Fruit fly (Drosophila melanogaster) whole organism, prepupa: ENCODE data around the gene CG6908.
A peak's percentile ranks its signal among the peaks of the same experiment; 100 is the strongest.

ENCODE experiments used
- CG10631 ChIP-seq: fragments of 200-800 bp; sonication (Bioruptor generic); optimal IDR thresholded peaks from 2 replicates; lab custom pipeline; 2016; ENCODE audit warnings: missing biosample characterization, missing genetic modification characterization
- CG10669 ChIP-seq: fragments of 200-800 bp; sonication (Bioruptor generic); optimal IDR thresholded peaks from 3 replicates; lab custom pipeline; 2018; ENCODE audit warnings: missing biosample characterization, mild to moderate bottlenecking, missing genetic modification characterization, moderate library complexity
- CG11294 ChIP-seq: fragments of 200-800 bp; sonication (Bioruptor generic); IDR thresholded peaks from 2 replicates; pipeline ENCODE4 v1.3.6; 2022; ENCODE audit warnings: missing biosample characterization, missing genetic modification characterization
- CG11762 ChIP-seq: fragments of 200-800 bp; sonication (Bioruptor generic); optimal IDR thresholded peaks from 3 replicates; lab custom pipeline; 2016; ENCODE audit warnings: missing biosample characterization, missing genetic modification characterization; ENCODE audit not compliant: insufficient read depth
- CG15336 ChIP-seq: fragments of 200-800 bp; sonication (Bioruptor generic); IDR thresholded peaks from 2 replicates; pipeline ENCODE4 v1.3.6; 2022; ENCODE audit warnings: missing biosample characterization, missing genetic modification characterization
- CG1621 ChIP-seq: fragments of 200-800 bp; sonication (Bioruptor generic); optimal IDR thresholded peaks from 3 replicates; lab custom pipeline; 2018; ENCODE audit warnings: missing biosample characterization, mild to moderate bottlenecking, missing genetic modification characterization
- CG34406 ChIP-seq: fragments of 200-800 bp; sonication (Bioruptor generic); optimal IDR thresholded peaks from 3 replicates; lab custom pipeline; 2016; ENCODE audit warnings: missing biosample characterization, missing genetic modification characterization
- CG3919 ChIP-seq: fragments of 200-800 bp; sonication (Bioruptor generic); optimal IDR thresholded peaks from 3 replicates; lab custom pipeline; 2016; ENCODE audit warnings: missing biosample characterization, missing genetic modification characterization
- CG4318 ChIP-seq: fragments of 200-800 bp; sonication (Bioruptor generic); optimal IDR thresholded peaks from 3 replicates; lab custom pipeline; 2017; ENCODE audit warnings: missing biosample characterization, mild to moderate bottlenecking, missing genetic modification characterization
- CG6163 ChIP-seq: fragments of 200-800 bp; sonication (Bioruptor generic); IDR thresholded peaks from 3 replicates; pipeline ENCODE4 v1.3.6; 2022; ENCODE audit warnings: missing biosample characterization, missing genetic modification characterization
- CG6276 ChIP-seq: fragments of 200-800 bp; sonication (Bioruptor generic); optimal IDR thresholded peaks from 2 replicates; lab custom pipeline; 2017; ENCODE audit warnings: missing biosample characterization, mild to moderate bottlenecking, missing genetic modification characterization
- CG6808 ChIP-seq: fragments of 200-800 bp; sonication (Bioruptor generic); optimal IDR thresholded peaks from 3 replicates; lab custom pipeline; 2017; ENCODE audit warnings: missing biosample characterization, missing genetic modification characterization, mild to moderate bottlenecking, moderate library complexity, missing genetic modification reagents
- CG6854 ChIP-seq: fragments of 200-800 bp; sonication (Bioruptor generic); optimal IDR thresholded peaks from 2 replicates; lab custom pipeline; 2017; ENCODE audit warnings: missing biosample characterization, mild to moderate bottlenecking, missing genetic modification characterization
- CG7368 ChIP-seq: fragments of 200-800 bp; sonication (Bioruptor generic); optimal IDR thresholded peaks from 3 replicates; lab custom pipeline; 2016; ENCODE audit warnings: missing biosample characterization, missing genetic modification characterization
- CG8119 ChIP-seq: fragments of 200-800 bp; sonication (Bioruptor generic); IDR thresholded peaks from 3 replicates; pipeline ENCODE4 v1.3.6; 2022; ENCODE audit warnings: missing biosample characterization, missing genetic modification characterization
- CG8319 ChIP-seq: fragments of 200-800 bp; sonication (Bioruptor generic); optimal IDR thresholded peaks from 3 replicates; lab custom pipeline; 2016; ENCODE audit warnings: missing biosample characterization, missing genetic modification characterization
- CG9139 ChIP-seq: fragments of 200-800 bp; sonication (Bioruptor generic); optimal IDR thresholded peaks from 3 replicates; lab custom pipeline; 2017; ENCODE audit warnings: missing biosample characterization, mild to moderate bottlenecking, missing genetic modification characterization
- Eip75B ChIP-seq: fragments of 200-800 bp; sonication (Bioruptor generic); optimal IDR thresholded peaks from 3 replicates; lab custom pipeline; 2016; ENCODE audit warnings: missing biosample characterization, missing genetic modification characterization
- Eip78C ChIP-seq: fragments of 200-800 bp; sonication (Bioruptor generic); peaks from one replicate; lab custom pipeline; 2016; ENCODE audit warnings: missing biosample characterization, missing genetic modification characterization
- Eip93F ChIP-seq: fragments of 200-800 bp; sonication (Bioruptor generic); optimal IDR thresholded peaks from 2 replicates; lab custom pipeline; 2016; ENCODE audit warnings: missing biosample characterization, mild to moderate bottlenecking, missing genetic modification characterization
- Ets96B ChIP-seq: fragments of 200-800 bp; optimal IDR thresholded peaks from 2 replicates; lab custom pipeline; 2019; ENCODE audit warnings: missing biosample characterization, mild to moderate bottlenecking, missing genetic modification characterization, moderate library complexity
- Gug ChIP-seq: fragments of 200-800 bp; sonication (Bioruptor generic); IDR thresholded peaks from 2 replicates; pipeline ENCODE4 v1.3.6; 2022; ENCODE audit warnings: missing biosample characterization, missing genetic modification characterization
- Hr39 ChIP-seq: fragments of 200-800 bp; sonication (Bioruptor generic); optimal IDR thresholded peaks from 2 replicates; lab custom pipeline; 2016; ENCODE audit warnings: missing biosample characterization, missing genetic modification characterization
- Met ChIP-seq: fragments of 200-800 bp; sonication (Bioruptor generic); optimal IDR thresholded peaks from 3 replicates; lab custom pipeline; 2016; ENCODE audit warnings: missing biosample characterization, missing genetic modification characterization
- OdsH ChIP-seq: fragments of 200-800 bp; sonication (Bioruptor generic); optimal IDR thresholded peaks from 3 replicates; lab custom pipeline; 2016; ENCODE audit warnings: missing biosample characterization, missing genetic modification characterization
- Smox ChIP-seq: fragments of 200-800 bp; sonication (Bioruptor generic); optimal IDR thresholded peaks from 3 replicates; lab custom pipeline; 2016; ENCODE audit warnings: missing biosample characterization, missing genetic modification characterization
- Sox102F ChIP-seq: fragments of 200-800 bp; sonication (Bioruptor generic); optimal IDR thresholded peaks from 2 replicates; lab custom pipeline; 2016; ENCODE audit warnings: missing biosample characterization, mild to moderate bottlenecking, missing genetic modification characterization
- Sox14 ChIP-seq: fragments of 200-800 bp; sonication (Bioruptor generic); optimal IDR thresholded peaks from 3 replicates; lab custom pipeline; 2016; ENCODE audit warnings: missing biosample characterization, missing genetic modification characterization
- Sox15 ChIP-seq: fragments of 200-800 bp; sonication (Bioruptor generic); optimal IDR thresholded peaks from 3 replicates; lab custom pipeline; 2016; ENCODE audit warnings: missing biosample characterization, missing genetic modification characterization
- achi ChIP-seq: fragments of 200-800 bp; sonication (Bioruptor generic); optimal IDR thresholded peaks from 3 replicates; lab custom pipeline; 2016; ENCODE audit warnings: missing biosample characterization, missing genetic modification characterization
- acj6 ChIP-seq: fragments of 200-800 bp; sonication (Bioruptor generic); optimal IDR thresholded peaks from 3 replicates; lab custom pipeline; 2016; ENCODE audit warnings: missing biosample characterization, missing genetic modification characterization
- cyc ChIP-seq: fragments of 200-800 bp; sonication (Bioruptor generic); optimal IDR thresholded peaks from 3 replicates; lab custom pipeline; 2016; ENCODE audit warnings: missing biosample characterization, missing genetic modification characterization
- dac ChIP-seq: fragments of 200-800 bp; sonication (Bioruptor generic); optimal IDR thresholded peaks from 2 replicates; lab custom pipeline; 2017; ENCODE audit warnings: missing biosample characterization, mild to moderate bottlenecking, missing genetic modification characterization
- esn ChIP-seq: fragments of 200-800 bp; sonication (Bioruptor generic); optimal IDR thresholded peaks from 2 replicates; lab custom pipeline; 2016; ENCODE audit warnings: missing biosample characterization, mild to moderate bottlenecking, missing genetic modification characterization, moderate library complexity
- fkh ChIP-seq: fragments of 200-800 bp; sonication (Bioruptor generic); optimal IDR thresholded peaks from 3 replicates; lab custom pipeline; 2017; ENCODE audit warnings: missing biosample characterization, mild to moderate bottlenecking, missing genetic modification characterization, moderate library complexity
- pdm3 ChIP-seq: fragments of 200-800 bp; sonication (Bioruptor generic); optimal IDR thresholded peaks from 3 replicates; lab custom pipeline; 2016; ENCODE audit warnings: missing biosample characterization, missing genetic modification characterization
- svp ChIP-seq: fragments of 200-800 bp; sonication (Bioruptor generic); peaks from one replicate; lab custom pipeline; 2016; ENCODE audit warnings: missing biosample characterization, missing genetic modification characterization
- topi ChIP-seq: fragments of 200-800 bp; sonication (Bioruptor generic); optimal IDR thresholded peaks from 3 replicates; lab custom pipeline; 2016; ENCODE audit warnings: missing biosample characterization, missing genetic modification characterization
- vri ChIP-seq: fragments of 200-800 bp; sonication (Bioruptor generic); optimal IDR thresholded peaks from 3 replicates; lab custom pipeline; 2016; ENCODE audit warnings: missing biosample characterization, mild to moderate bottlenecking, missing genetic modification characterization

CG6908 gene

dm6 chr3R:11671784-11672183 is 18.1 kb downstream of the CG6908 start (continued):
- no peak for TF ChIP-seq CG6163 (GFP tag; lab: Robert Waterston, UW)
- TF ChIP-seq CG10631, result peak; percentile 20
- no peak for TF ChIP-seq Sox102F (GFP tag; lab: Kevin White, UChicago)
- TF ChIP-seq CG3919 (GFP tag; lab: Kevin White, UChicago), result peak; percentile 33
- no peak for TF ChIP-seq CG8119 (GFP tag; lab: Robert Waterston, UW)
- TF ChIP-seq CG34406, result no peak
- TF ChIP-seq acj6 (GFP tag; lab: Kevin White, UChicago), result peak; percentile 36

DNA sequence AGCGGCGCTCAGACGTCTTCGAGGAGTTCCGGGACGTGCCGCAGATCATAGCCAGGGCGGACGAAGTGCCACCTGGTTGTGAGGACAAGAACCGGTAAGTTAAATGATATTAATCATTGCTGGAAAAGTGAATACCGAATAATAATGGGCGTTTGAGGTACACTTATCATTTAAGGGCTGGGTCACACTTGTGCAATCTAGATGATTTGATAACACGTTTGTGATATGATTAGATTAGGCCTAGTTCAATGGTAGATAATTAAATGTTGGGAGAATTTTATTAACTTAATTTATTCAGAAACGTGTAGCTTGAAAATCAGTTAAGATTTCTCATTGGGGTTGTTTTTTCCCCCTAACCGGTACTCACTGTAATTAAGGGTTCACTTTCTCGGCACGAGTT is 19.0 kb downstream of the CG6908 start:
- TF ChIP-seq achi (no peak), Eip75B (GFP tag; lab: Kevin White, UChicago) (no peak), CG9139 (GFP tag; lab: Kevin White, UChicago) (no peak), CG6276 (no peak), fkh (GFP tag; lab: Kevin White, UChicago) (no peak), Ets96B (tag; lab: Kevin White, UChicago) (no peak), CG11294 (GFP tag; lab: Robert Waterston, UW) (no peak), esn (GFP tag; lab: Kevin White, UChicago) (no peak), Met (GFP tag; lab: Kevin White, UChicago) (no peak), vri (GFP tag; lab: Kevin White, UChicago) (no peak), acj6 (GFP tag; lab: Kevin White, UChicago) (no peak), CG8319 (no peak), OdsH (GFP tag; lab: Kevin White, UChicago) (no peak)
- TF ChIP-seq, all 60 proteins: peak for 0

dm6 chr3R:11669954-11670347 is 19.9 kb downstream of the CG6908 start:
- TF ChIP-seq CG6808 (GFP tag; lab: Kevin White, UChicago), result no peak
- TF ChIP-seq CG7368, result no peak
- TF ChIP-seq Smox (GFP tag; lab: Kevin White, UChicago), result no peak
- no peak for TF ChIP-seq CG6854 (GFP tag; lab: Kevin White, UChicago)
- TF ChIP-seq Gug (GFP tag; lab: Robert Waterston, UW), result no peak
- TF ChIP-seq CG4318 (GFP tag; lab: Kevin White, UChicago), result no peak
- TF ChIP-seq CG11762 (GFP tag; lab: Kevin White, UChicago), result no peak

DNA sequence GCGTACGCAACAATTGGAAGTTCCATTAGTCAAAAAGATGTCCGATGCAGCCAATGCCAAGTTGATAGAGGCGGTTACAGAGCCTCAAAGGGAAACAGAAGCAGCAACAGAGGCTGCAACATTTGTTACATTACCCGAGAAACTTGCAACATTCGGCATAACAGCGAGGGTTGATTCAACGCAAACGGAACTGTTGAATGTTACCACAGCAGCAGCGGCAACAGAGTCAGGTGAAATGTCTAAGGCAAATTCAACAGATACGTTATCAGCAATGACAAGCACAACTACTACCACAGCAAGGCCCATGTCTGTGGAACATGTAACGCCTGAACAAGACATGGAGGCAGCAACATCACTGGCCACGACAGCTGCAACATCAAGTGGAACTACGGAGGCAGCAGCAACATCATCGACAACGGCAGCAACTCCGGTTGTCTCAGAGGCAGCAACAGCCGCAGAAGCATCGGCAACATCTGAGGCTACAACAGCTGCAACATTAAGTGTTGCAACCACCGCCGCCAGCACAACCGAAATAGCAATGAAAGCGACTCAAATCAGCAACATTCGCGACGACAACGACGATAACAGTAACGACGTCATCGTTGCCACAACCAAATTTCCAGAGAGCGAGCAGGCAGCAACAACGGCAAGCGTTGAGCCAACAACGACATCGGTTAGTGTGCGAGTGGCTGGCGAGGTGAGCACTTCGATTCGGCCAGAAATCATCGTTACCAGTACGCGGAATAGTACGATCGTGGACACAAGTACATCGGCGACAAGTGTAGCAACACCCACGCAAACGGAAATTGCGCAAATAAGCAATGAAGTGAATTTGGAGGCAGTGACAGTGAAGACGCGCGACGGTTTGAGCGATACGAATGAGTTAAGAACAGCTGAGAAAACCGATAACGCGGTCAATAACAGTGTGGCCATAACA is 20.6 kb downstream of the CG6908 start:
- TF ChIP-seq CG3919 (GFP tag; lab: Kevin White, UChicago) (peak; percentile 34), Hr39 (no peak), vri (GFP tag; lab: Kevin White, UChicago) (peak; percentile 62), CG4318 (GFP tag; lab: Kevin White, UChicago) (no peak), Eip78C (peak; percentile 58), CG10669 (GFP tag; lab: Kevin White, UChicago) (no peak)

DNA sequence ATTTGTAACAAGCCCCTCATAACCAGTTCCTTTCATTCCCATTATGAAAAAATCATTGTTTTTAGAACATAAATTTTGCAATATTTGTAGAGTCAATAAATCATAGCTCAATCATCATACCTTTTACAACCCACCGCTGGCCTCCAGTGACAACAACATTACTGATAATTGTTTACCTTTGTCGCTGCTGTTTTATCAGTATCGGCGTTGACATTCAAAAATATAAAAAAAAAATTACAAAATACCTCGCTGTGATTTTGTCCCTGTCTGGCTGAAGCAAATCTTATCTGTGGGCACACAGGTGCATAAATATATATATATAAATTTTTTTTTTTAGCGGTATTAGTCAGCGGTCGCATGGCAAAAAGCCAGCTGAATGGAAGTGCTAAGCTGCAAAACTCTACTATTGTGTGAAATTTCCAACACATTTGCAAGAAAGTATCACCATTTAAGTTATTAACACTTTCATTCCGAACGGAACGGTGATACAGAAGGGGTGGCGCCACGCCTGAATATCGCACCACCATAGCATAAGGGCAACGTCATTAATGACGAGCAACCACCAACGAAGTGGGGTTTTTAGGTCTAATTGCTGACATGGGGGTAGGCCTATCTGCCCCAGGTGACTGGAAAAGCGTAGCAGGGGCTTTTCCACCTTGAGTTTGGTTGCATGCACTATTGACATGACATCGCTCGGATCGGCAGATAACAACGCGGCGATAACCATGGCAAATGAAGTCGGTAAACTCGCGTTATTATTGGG is 23.7 kb downstream of the CG6908 start:
- TF ChIP-seq vri (GFP tag; lab: Kevin White, UChicago) (peak; percentile 51), dac (GFP tag; lab: Kevin White, UChicago) (no peak), Hr39 (no peak), fkh (GFP tag; lab: Kevin White, UChicago) (peak; percentile 65), svp (GFP tag; lab: Kevin White, UChicago) (peak; percentile 91), CG11294 (GFP tag; lab: Robert Waterston, UW) (no peak), CG10631 (no peak), Eip93F (GFP tag; lab: Kevin White, UChicago) (peak; percentile 65), CG10669 (GFP tag; lab: Kevin White, UChicago) (no peak), CG6163 (GFP tag; lab: Robert Waterston, UW) (no peak), achi (no peak), CG15336 (no peak), cyc (no peak), CG11762 (GFP tag; lab: Kevin White, UChicago) (no peak), topi (GFP tag; lab: Kevin White, UChicago) (no peak), CG1621 (no peak), CG34406 (no peak), CG6854 (GFP tag; lab: Kevin White, UChicago) (no peak), Eip78C (peak; percentile 7), Ets96B (tag; lab: Kevin White, UChicago) (no peak), Smox (GFP tag; lab: Kevin White, UChicago) (no peak), Sox15 (GFP tag; lab: Kevin White, UChicago) (no peak), Sox14 (GFP tag; lab: Kevin White, UChicago) (no peak), pdm3 (no peak)
